Fruit fly (Drosophila melanogaster) whole organism: Measurements from ENCODE around the gene CG43638.

Experiments used
- EcR ChIP-seq, 2 experiments: fragments of >200 bp; optimal IDR thresholded peaks; 2 replicates each; lab custom pipeline; 2017; ENCODE audit warnings: missing biosample characterization in 2 of 2, missing genetic modification characterization in 2 of 2, missing genetic modification reagents in 2 of 2
- pan ChIP-seq: fragments of >200 bp; optimal IDR thresholded peaks from 2 replicates; lab custom pipeline; 2017
- psq ChIP-seq: fragments of >200 bp; optimal IDR thresholded peaks from 2 replicates; lab custom pipeline; 2017
- usp ChIP-seq: fragments of >200 bp; optimal IDR thresholded peaks from 2 replicates; lab custom pipeline; 2017; ENCODE audit warnings: missing biosample characterization, missing genetic modification characterization, mixed read lengths

DNA sequence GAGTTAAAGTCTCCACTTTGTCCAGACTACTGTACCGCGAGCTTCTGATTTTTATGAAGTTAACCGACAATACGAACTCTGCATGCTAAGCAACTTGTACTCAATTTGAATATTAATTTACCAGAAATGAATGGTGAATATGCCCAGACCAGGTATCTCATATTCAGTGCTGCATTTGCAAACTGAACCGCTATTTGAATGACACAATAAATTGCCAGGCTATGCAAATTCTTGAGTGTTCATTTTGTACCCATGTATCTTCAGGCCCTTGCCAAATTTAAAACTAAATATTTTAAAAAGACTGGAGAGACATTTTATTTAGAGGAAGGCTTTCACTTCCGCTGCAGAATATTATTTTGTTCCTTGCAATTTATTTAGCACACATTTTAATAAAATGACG, 16.4 kb upstream of the CG43638 start:
- TF ChIP-seq pan (lab: Kevin White, UChicago) (no peak), usp (GFP tag; lab: Kevin White, UChicago) (no peak), psq (lab: Kevin White, UChicago) (no peak), EcR (GFP tag; optimal IDR thresholded peaks at IDR 0.05; lab: Kevin White, UChicago) (no peak)
